Worm (Caenorhabditis elegans) whole organism, L1 larva: ENCODE results near the gene ZK688.1.
"Not testable (repeated sequence)": the region's sequence is repeated elsewhere in the genome, so short reads cannot be mapped to it uniquely, and the experiment has no call there.

Source experiments
- C04F5.9 ChIP-seq: sonication (generic microtip); optimal IDR thresholded peaks from 2 replicates; lab custom pipeline; 2016; ENCODE audit warnings: missing genetic modification characterization, missing compliant biosample characterization
- Y116A8C.19 ChIP-seq: sonication (generic microtip); optimal IDR thresholded peaks from 2 replicates; lab custom pipeline; 2016; ENCODE audit warnings: missing compliant biosample characterization, missing genetic modification characterization, borderline replicate concordance
- lin-14 ChIP-seq: fragments of 200-800 bp; sonication (Bioruptor generic); optimal IDR thresholded peaks from 2 replicates; lab custom pipeline; 2018; ENCODE audit warnings: mild to moderate bottlenecking, missing genetic modification characterization, moderate library complexity, missing compliant biosample characterization
- nhr-11 ChIP-seq: fragments of 150-350 bp; optimal IDR thresholded peaks from 2 replicates; lab custom pipeline; 2014; ENCODE audit warnings: missing biosample characterization, missing genetic modification characterization
- nhr-237 ChIP-seq: fragments of 150-350 bp; optimal IDR thresholded peaks from 2 replicates; lab custom pipeline; 2014; ENCODE audit warnings: missing biosample characterization, missing genetic modification characterization
- nhr-76 ChIP-seq: sonication (generic microtip); optimal IDR thresholded peaks from 2 replicates; lab custom pipeline; 2017; ENCODE audit warnings: missing biosample characterization, missing genetic modification characterization
- nhr-77 ChIP-seq: fragments of 150-350 bp; optimal IDR thresholded peaks from 2 replicates; lab custom pipeline; 2014; ENCODE audit warnings: missing biosample characterization, missing genetic modification characterization
- nhr-90 ChIP-seq: sonication (generic microtip); optimal IDR thresholded peaks from 2 replicates; lab custom pipeline; 2016; ENCODE audit warnings: mild to moderate bottlenecking, missing genetic modification characterization, missing compliant biosample characterization; ENCODE audit not compliant: poor library complexity
- skn-1 ChIP-seq: fragments of 150-350 bp; optimal IDR thresholded peaks from 2 replicates; lab custom pipeline; 2014; ENCODE audit warnings: missing biosample characterization, missing genetic modification characterization

DNA sequence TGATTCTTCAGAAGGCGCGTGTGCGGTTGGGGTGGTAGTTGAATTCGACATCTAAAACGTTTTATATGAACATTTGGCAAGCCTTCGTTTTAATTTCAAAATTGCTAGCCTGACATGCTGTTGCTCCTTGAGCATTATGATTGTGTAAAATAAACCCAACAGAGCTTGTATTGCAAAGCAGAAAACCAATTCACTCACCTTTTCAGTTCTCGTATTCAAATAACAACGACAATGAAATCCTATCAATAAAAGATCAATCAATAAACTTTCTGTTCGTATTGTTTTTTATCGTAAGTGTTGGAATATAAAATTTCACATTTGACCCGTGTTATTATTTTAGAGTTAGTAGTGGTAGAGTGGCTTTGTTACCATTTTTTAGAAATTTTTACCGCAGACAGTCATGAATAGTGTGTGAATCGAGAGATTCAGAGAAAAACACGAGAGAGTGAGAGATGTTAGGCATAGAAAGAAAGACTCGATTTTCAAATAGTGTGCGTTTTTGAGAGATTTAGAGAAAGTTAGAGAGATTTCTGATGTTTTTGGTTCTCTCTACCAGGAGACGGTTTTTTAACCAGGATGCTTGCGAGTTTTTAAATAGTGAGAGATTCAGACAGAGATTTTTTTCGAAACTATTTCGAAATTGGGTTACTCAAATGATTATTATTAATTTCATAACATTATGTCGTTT is 49.7 kb downstream of the ZK688.1 start, which contains the start of gene F54H12.10:
- not testable (repeated sequence) for TF ChIP-seq nhr-76 (tag; lab: Kevin White, UChicago); nhr-90 (tag; lab: Kevin White, UChicago); nhr-77; nhr-237; lin-14 (GFP tag; lab: Kevin White, UChicago); Y116A8C.19; nhr-11; C04F5.9; skn-1
